Worm (Caenorhabditis elegans): ENCODE measurements around the gene C09H10.9.
A peak's percentile ranks its signal among the peaks of the same experiment; 100 is the strongest.

C09H10.9 gene

DNA sequence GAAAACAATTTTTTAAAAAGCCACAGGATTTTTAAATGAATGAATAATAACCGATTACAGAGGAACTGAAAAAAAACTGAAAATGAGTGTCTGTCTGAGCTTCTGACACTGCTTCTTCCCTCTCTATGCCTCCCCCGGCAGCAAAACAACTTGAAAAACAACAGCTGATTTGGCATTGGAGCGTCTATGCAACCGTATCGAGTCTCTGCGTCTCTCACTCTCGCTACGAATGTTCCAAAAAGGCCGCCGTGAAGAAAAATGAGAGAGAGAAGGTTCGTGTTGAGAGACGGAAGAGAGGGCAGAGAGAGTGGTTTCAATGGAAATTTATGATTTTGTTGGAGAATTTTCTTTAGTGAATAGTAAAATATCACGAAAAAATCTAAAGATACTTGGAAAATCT lies 1.2 kb upstream of the C09H10.9 start (continued):
- TF ChIP-seq hmg-1.2 (GFP tag; IDR thresholded peaks at IDR 0.05) = peak; percentile 61; the same call in 1 of the 2 replicates
- TF ChIP-seq snpc-1.3 (tag; optimal IDR thresholded peaks at IDR 0.05; ENCODE audit: insufficient read depth) = no peak
- TF ChIP-seq pha-4 (tag; optimal IDR thresholded peaks at IDR 0.05) = no peak
- no peak for TF ChIP-seq ztf-18 (tag; optimal IDR thresholded peaks at IDR 0.05)
- no peak for TF ChIP-seq hsf-1 (GFP tag; IDR thresholded peaks at IDR 0.05)

DNA sequence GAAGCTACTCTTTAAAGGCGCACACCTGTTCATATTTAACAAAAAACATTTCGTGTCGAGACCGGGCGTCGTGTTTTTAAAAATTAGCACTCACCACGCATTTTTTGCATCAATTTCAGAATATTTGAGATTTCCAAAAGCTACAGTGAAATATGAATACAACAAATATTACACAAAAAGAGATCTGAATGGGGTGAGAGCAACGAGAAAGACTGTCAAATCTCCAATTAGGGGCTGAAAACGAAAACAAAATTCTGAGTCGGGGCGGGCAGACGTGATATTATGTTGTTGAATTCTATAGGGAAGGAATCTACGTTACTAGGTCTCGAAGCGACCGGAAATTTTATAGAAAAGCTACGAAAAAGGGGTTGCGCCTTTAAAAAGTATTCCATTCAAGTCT lies 605 bp upstream of the C09H10.9 start, which contains the start of gene C09H10.5:
C09H10.5 (minus strand) TSS at position 101 of the 400 bp plus-strand sequence.
- TF ChIP-seq ZK185.1 (tag; optimal IDR thresholded peaks at IDR 0.05; ENCODE audit: poor library complexity, severe bottlenecking) = no peak

DNA sequence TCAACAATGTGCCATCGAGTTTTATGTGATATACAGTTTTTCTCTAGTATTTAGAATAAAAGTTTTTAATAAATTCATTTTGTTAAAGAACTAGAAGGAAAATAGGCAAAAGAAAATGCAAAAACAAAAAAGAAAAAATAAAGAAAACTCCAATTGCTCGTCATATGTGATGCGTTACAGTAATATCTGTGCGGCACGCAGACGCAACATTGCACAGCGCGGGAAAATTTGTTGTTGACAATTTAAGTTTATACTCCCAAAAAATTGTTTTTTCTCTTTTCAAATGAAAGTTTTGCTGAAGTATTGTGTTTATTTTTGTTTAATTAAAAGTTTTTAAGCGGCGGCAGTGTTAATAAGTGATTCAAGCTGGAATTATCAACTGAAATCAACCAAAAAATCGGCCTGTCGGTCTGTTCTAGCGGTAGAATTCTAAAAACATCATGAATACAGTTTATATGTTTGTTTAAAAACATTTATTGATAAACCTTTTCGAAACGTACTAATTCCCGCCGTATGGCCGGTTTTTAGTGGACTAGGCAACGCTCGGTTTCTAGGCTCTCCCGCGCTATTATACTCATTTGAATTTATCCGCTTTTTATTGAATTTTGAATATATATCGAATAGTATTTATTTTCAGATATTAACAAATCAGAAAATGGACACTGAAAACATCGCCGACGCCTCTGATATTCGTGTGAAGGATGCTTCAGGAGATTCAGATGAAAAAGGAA lies 1.9 kb downstream of the C09H10.9 start, which contains the start of gene nasp-1:
nasp-1 (plus strand) TSS at position 632 of the 731 bp plus-strand sequence.
- TF ChIP-seq him-1 (tag; optimal IDR thresholded peaks at IDR 0.05) = no peak
- no peak for TF ChIP-seq hrde-1 (tag; optimal IDR thresholded peaks at IDR 0.05; ENCODE audit: borderline replicate concordance)
- TF ChIP-seq xnd-1 (tag; optimal IDR thresholded peaks at IDR 0.05) = peak; percentile 30
- TF ChIP-seq D2030.7 (GFP tag; IDR thresholded peaks at IDR 0.05) = peak; percentile 81
- no peak for TF ChIP-seq egl-18 (GFP tag; IDR thresholded peaks at IDR 0.05)
- no peak for TF ChIP-seq ceh-40 (GFP tag; IDR thresholded peaks at IDR 0.05)
- peak; percentile 50 for TF ChIP-seq F49E8.2 (tag; optimal IDR thresholded peaks at IDR 0.05; ENCODE audit: insufficient read depth)
- TF ChIP-seq dpl-1 (GFP tag; optimal IDR thresholded peaks at IDR 0.05) = peak; percentile 83
- peak; percentile 67 for TF ChIP-seq snpc-3.4 (tag; optimal IDR thresholded peaks at IDR 0.05)
- TF ChIP-seq efl-1 (GFP tag; optimal IDR thresholded peaks at IDR 0.05) = peak; percentile 94
- peak; percentile 38; the same call in 1 of the 2 replicates for TF ChIP-seq dox-1 (GFP tag; IDR thresholded peaks at IDR 0.05)
- TF ChIP-seq cebp-1 (GFP tag; IDR thresholded peaks at IDR 0.05) = no peak
- TF ChIP-seq cebp-1 (tag; optimal IDR thresholded peaks at IDR 0.05) = peak; percentile 19
- TF ChIP-seq dpff-1 (tag; optimal IDR thresholded peaks at IDR 0.05) = no peak
- peak; percentile 69; the same call in 1 of the 2 replicates for TF ChIP-seq hsf-1 (GFP tag; IDR thresholded peaks at IDR 0.05)
- TF ChIP-seq snpc-4 (GFP tag; optimal IDR thresholded peaks at IDR 0.05) = no peak
- TF ChIP-seq snpc-4 (tag; optimal IDR thresholded peaks at IDR 0.05) = no peak
- TF ChIP-seq lin-35 (GFP tag; optimal IDR thresholded peaks at IDR 0.05) = peak in 1 of 3 experiments; percentile 3
- peak; percentile 70 for TF ChIP-seq snpc-1.3 (tag; optimal IDR thresholded peaks at IDR 0.05; ENCODE audit: insufficient read depth)
- TF ChIP-seq B0035.1 (tag; optimal IDR thresholded peaks at IDR 0.05) = no peak
- TF ChIP-seq pha-4 (tag; optimal IDR thresholded peaks at IDR 0.05) = no peak
- TF ChIP-seq tbp1 (GFP tag; optimal IDR thresholded peaks at IDR 0.05) = peak; percentile 12
- TF ChIP-seq F33H1.4 (GFP tag; IDR thresholded peaks at IDR 0.05) = peak; percentile 70
- TF ChIP-seq lin-26 (GFP tag; IDR thresholded peaks at IDR 0.05) = peak; percentile 48; the same call in 1 of the 2 replicates
- peak; percentile 90 for TF ChIP-seq madf-6 (GFP tag; IDR thresholded peaks at IDR 0.05)
- no peak for TF ChIP-seq F57A8.1 (GFP tag; optimal IDR thresholded peaks at IDR 0.05)
- TF ChIP-seq madf-10 (tag; optimal IDR thresholded peaks at IDR 0.05) = no peak
- peak; percentile 79 for TF ChIP-seq madf-8 (GFP tag; conservative IDR thresholded peaks at IDR 0.05)
- peak; percentile 91 for TF ChIP-seq lsl-1 (GFP tag; optimal IDR thresholded peaks at IDR 0.05)
- peak; percentile 58; the same call in 1 of the 2 replicates for TF ChIP-seq ceh-91 (GFP tag; IDR thresholded peaks at IDR 0.05)
- TF ChIP-seq rcor-1 (GFP tag; IDR thresholded peaks at IDR 0.05) = 0 out of 2 replicates have a peak, but pooled peaks have one; percentile 6
- TF ChIP-seq sea-2 (GFP tag; IDR thresholded peaks at IDR 0.05) = no peak
